Fruit fly (Drosophila melanogaster) Kc167 (cell line): ENCODE data around the gene CG42831.

Source experiments
- Sin3A ChIP-seq: fragments of >200 bp; optimal IDR thresholded peaks from 2 replicates; lab custom pipeline; 2018; ENCODE audit warnings: missing external identifiers
- psq ChIP-seq: fragments of >200 bp; optimal IDR thresholded peaks from 2 replicates; lab custom pipeline; 2017; ENCODE audit warnings: missing external identifiers

DNA sequence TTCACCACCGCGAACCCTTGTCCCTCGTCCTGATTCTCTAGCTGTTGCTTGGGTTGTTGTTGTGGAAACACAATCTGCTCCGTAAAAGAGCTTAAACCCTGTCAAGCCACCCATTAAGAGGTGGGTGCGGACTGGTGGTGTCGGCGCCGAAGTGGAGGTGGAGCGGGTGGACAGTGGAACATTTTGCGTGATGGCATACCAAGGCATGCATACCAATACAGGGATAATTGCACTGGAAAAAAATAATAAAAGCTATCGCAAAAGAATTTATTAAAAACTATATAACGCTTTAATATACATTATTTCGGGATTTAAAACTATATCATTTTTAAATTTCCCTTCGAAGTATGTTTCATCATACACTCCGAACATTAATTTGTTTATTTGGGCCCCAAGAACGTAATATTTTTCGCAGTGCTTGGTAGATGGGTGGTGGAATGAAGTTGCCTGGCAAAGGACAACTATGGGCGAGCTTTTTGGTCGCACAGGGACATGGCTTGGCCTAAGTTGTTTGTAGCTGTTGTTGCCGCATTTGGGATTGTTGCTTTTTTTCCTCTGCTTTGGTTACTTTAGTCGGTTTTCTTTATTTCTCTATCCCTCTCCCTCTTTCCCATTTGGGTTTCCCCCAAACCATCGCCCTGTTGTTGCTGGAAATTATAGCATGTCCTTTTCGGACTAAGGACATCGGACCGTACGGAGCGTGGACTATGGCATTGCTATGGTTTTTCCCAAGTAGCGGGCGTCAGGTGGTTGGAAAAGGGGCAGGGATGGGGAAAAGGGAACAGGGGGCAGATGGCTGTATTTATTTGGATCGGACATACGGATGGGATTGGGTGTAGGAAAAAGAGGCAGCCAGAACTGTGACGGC lies 8.0 kb downstream of the CG42831 start:
- TF ChIP-seq psq (lab: Kevin White, UChicago): no peak
- TF ChIP-seq Sin3A (lab: Kevin White, UChicago): no peak
